Worm (Caenorhabditis elegans): ENCODE measurements around the gene Y41E3.22.

The Y41E3.22 gene

DNA sequence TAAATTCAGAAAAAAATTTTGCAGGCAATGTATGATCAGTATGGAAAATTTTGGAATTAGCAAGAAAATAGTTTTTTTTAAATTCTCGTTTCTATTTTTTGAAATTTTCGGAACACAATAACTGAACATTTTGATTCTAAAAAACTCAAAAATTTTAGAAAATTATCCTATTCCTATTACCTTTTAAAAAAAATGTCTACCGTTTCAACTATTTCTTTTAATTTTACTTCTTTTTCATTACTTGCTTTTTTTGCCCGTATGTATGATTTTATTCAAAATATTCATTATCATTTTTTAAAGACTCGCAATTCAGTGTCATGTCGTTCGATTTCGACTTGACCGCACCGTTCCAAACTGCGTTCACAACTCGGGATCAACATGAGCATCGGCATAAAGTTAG, 30.8 kb downstream of the Y41E3.22 start, which contains the start of gene atln-2:
Gene atln-2, plus strand, starts transcription at position 301 of the 400 bp plus-strand sequence.
- TF ChIP-seq lin-35 (GFP tag; optimal IDR thresholded peaks at IDR 0.05) (no peak), jun-1 (tag; optimal IDR thresholded peaks at IDR 0.05) (no peak), efl-1 (optimal IDR thresholded peaks at IDR 0.05) (no peak), efl-1 (GFP tag; optimal IDR thresholded peaks at IDR 0.05 in 1 of 2) (peak in 1 of 2 experiments; percentile 57), pax-3 (tag; optimal IDR thresholded peaks at IDR 0.05) (no peak), fkh-4 (tag; optimal IDR thresholded peaks at IDR 0.05; ENCODE audit: borderline replicate concordance) (no peak), pag-3 (tag; optimal IDR thresholded peaks at IDR 0.05; ENCODE audit: borderline replicate concordance, insufficient read depth) (no peak), nhr-237 (tag; optimal IDR thresholded peaks at IDR 0.05) (no peak), unc-86 (tag; optimal IDR thresholded peaks at IDR 0.05) (no peak)

DNA sequence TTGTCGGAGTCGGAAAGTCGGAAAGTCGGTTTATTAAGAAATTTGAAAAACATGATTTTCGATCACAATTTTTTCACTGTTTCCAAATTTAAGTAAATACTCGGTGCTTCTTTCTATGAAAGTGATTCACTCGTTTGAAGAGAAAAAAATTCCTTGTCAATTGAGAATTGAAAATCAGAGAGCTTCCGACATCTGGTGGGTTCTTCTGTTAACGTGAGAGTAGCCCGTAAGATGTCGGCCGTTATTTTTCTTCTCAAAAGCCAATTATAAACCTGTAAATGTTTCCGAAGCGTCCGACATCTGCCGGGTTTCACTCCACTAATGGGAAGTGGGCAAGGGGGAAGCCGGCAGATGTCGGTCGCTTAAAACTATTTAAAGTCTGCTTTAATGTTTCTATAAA, 34.5 kb downstream of the Y41E3.22 start:
- TF ChIP-seq ceh-90 (tag; optimal IDR thresholded peaks at IDR 0.05): no peak
- TF ChIP-seq tlp-1 (tag; optimal IDR thresholded peaks at IDR 0.05): no peak
- TF ChIP-seq jun-1 (tag; optimal IDR thresholded peaks at IDR 0.05): peak; percentile 21

ce11 chrIV:14985859-14986258, 35.3 kb downstream of the Y41E3.22 start:
- TF ChIP-seq nhr-12 (tag; optimal IDR thresholded peaks at IDR 0.05) (no peak), efl-1 (optimal IDR thresholded peaks at IDR 0.05) (no peak), efl-1 (GFP tag; optimal IDR thresholded peaks at IDR 0.05 in 1 of 2) (peak in 1 of 2 experiments; percentile 37), lin-13 (GFP tag; optimal IDR thresholded peaks at IDR 0.05) (no peak)

DNA sequence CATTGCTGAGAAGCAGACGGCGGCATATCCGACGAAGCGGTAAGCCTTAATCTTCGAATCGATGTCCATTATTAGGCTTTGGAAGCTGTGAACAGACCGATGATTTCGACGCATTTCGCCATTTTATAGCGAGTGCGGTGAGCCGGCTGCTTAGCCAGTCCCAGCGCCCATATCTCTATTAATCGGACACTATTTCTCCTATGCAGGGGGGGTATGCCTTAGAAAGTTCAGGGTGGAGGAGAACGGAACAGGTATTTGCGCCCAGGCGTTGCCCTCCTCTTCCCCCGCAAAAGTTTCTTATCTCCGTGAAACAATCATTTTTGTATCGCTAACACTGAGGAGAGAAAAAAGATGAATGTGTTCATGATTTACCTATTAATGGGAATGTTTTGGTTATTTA, 36.2 kb downstream of the Y41E3.22 start, which contains the start of gene dpy-4:
Gene dpy-4, minus strand, starts transcription at position 101 of the 400 bp plus-strand sequence.
- TF ChIP-seq efl-1 (optimal IDR thresholded peaks at IDR 0.05) (no peak), efl-1 (GFP tag; optimal IDR thresholded peaks at IDR 0.05 in 1 of 2) (peak in 1 of 2 experiments; percentile 40), aha-1 (tag; optimal IDR thresholded peaks at IDR 0.05) (no peak), unc-86 (tag; optimal IDR thresholded peaks at IDR 0.05) (no peak), zip-4 (GFP tag; optimal IDR thresholded peaks at IDR 0.05) (no peak), blmp-1 (tag; optimal IDR thresholded peaks at IDR 0.05) (peak; percentile 25), pag-3 (tag; optimal IDR thresholded peaks at IDR 0.05; ENCODE audit: borderline replicate concordance, insufficient read depth) (no peak), lin-13 (GFP tag; optimal IDR thresholded peaks at IDR 0.05) (no peak), lin-15B (tag; optimal IDR thresholded peaks at IDR 0.05) (no peak), ama-1 (optimal IDR thresholded peaks at IDR 0.05) (peak; percentile 41), nhr-47 (tag; optimal IDR thresholded peaks at IDR 0.05) (no peak), rnt-1 (tag; optimal IDR thresholded peaks at IDR 0.05) (no peak)
